Worm (Caenorhabditis elegans): ENCODE measurements around the gene F54B3.4.
A peak's percentile ranks its signal among the peaks of the same experiment; 100 is the strongest.

Gene F54B3.4

DNA sequence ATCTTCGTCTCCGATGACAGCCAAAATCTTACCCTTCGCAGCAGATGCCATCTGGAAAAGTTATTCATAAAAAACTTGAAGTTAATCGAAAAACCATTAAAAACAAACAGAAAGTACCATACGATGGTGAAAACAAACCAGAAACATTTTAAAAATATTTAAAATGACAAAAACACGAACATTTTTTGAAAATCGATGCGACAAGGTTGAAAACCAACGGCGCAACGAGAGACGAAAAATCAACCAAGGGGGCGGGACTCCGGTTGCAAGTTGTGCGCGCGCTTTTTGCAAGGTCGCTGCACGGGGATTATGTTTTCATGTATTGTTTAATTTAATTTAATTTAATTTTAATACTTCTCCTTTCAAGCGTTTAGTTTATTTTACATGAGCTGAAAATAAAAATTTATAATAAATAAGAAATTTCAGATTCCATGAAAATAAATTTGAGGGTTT is 32.7 kb upstream of the F54B3.4 start, which contains the start of gene vha-9 (continued):
- TF ChIP-seq Y5F2A.4 (GFP tag; optimal IDR thresholded peaks at IDR 0.05) = no peak
- no peak for TF ChIP-seq ceh-20 (GFP tag; IDR thresholded peaks at IDR 0.05)
- TF ChIP-seq ZK546.5 (tag; optimal IDR thresholded peaks at IDR 0.05) = no peak
- no peak for TF ChIP-seq attf-4 (tag; optimal IDR thresholded peaks at IDR 0.05)
- TF ChIP-seq dmd-8 (GFP tag; IDR thresholded peaks at IDR 0.05) = no peak
- TF ChIP-seq php-3 (GFP tag; IDR thresholded peaks at IDR 0.05) = no peak
- no peak for TF ChIP-seq skn-1 (tag; optimal IDR thresholded peaks at IDR 0.05)
- TF ChIP-seq spr-1 (tag; optimal IDR thresholded peaks at IDR 0.05) = no peak
- TF ChIP-seq rbr-2 (tag; optimal IDR thresholded peaks at IDR 0.05) = peak; percentile 51
- TF ChIP-seq T26A8.4 (GFP tag; IDR thresholded peaks at IDR 0.05) = 0 out of 2 replicates have a peak, but pooled peaks have one; percentile 26
- no peak for TF ChIP-seq nhr-6 (tag; optimal IDR thresholded peaks at IDR 0.05)
- TF ChIP-seq egl-43 (GFP tag; IDR thresholded peaks at IDR 0.05) = no peak
- peak; percentile 33 for TF ChIP-seq fkh-10 (GFP tag; optimal IDR thresholded peaks at IDR 0.05)
- no peak for TF ChIP-seq F10B5.3 (tag; optimal IDR thresholded peaks at IDR 0.05)
- no peak for TF ChIP-seq nhr-41 (GFP tag; IDR thresholded peaks at IDR 0.05)
- 0 out of 2 replicates have a peak, but pooled peaks have one; percentile 46 for TF ChIP-seq pha-4 (GFP tag; IDR thresholded peaks at IDR 0.05)
- TF ChIP-seq pha-4 (tag; optimal IDR thresholded peaks at IDR 0.05) = no peak
- no peak for TF ChIP-seq lin-15B (tag; optimal IDR thresholded peaks at IDR 0.05)
- no peak for TF ChIP-seq R02D3.7 (tag; optimal IDR thresholded peaks at IDR 0.05)
- TF ChIP-seq zag-1 (tag; optimal IDR thresholded peaks at IDR 0.05) = no peak
- TF ChIP-seq ceh-28 (tag; optimal IDR thresholded peaks at IDR 0.05) = no peak
- no peak for TF ChIP-seq lin-29 (GFP tag; IDR thresholded peaks at IDR 0.05)
- TF ChIP-seq madf-9 (GFP tag; conservative IDR thresholded peaks at IDR 0.05) = no peak
- TF ChIP-seq jun-1 (tag; optimal IDR thresholded peaks at IDR 0.05) = no peak
- TF ChIP-seq mes-2 (tag; optimal IDR thresholded peaks at IDR 0.05; ENCODE audit: poor library complexity, severe bottlenecking) = peak; percentile 89
- TF ChIP-seq zip-2 (tag; optimal IDR thresholded peaks at IDR 0.05) = no peak
- TF ChIP-seq snpc-1.2 (GFP tag; IDR thresholded peaks at IDR 0.05) = no peak
- TF ChIP-seq nhr-28 (tag; optimal IDR thresholded peaks at IDR 0.05) = peak; percentile 62
- no peak for TF ChIP-seq ztf-7 (tag; optimal IDR thresholded peaks at IDR 0.05)
- no peak for TF ChIP-seq Y75B8A.6 (GFP tag; IDR thresholded peaks at IDR 0.05)
- TF ChIP-seq Y48G9A.11 (GFP tag; IDR thresholded peaks at IDR 0.05) = no peak
- TF ChIP-seq unc-62 (GFP tag; optimal IDR thresholded peaks at IDR 0.05 in 1 of 2) = peak in 1 of 2 experiments; percentile 15
- TF ChIP-seq unc-62 (tag; optimal IDR thresholded peaks at IDR 0.05) = no peak
- peak; percentile 78 for TF ChIP-seq dpl-1 (GFP tag; optimal IDR thresholded peaks at IDR 0.05)
- TF ChIP-seq lin-38 (GFP tag; IDR thresholded peaks at IDR 0.05) = peak; percentile 65
- TF ChIP-seq mdl-1 (tag; optimal IDR thresholded peaks at IDR 0.05) = peak in 1 of 2 experiments; percentile 2
- no peak for TF ChIP-seq F44E2.7 (GFP tag; IDR thresholded peaks at IDR 0.05)
- TF ChIP-seq dve-1 (tag; optimal IDR thresholded peaks at IDR 0.05; ENCODE audit: insufficient read depth) = peak; percentile 75
- no peak for TF ChIP-seq cey-2 (tag; optimal IDR thresholded peaks at IDR 0.05; ENCODE audit: borderline replicate concordance, insufficient read depth)
- TF ChIP-seq ceh-32 (tag; optimal IDR thresholded peaks at IDR 0.05; ENCODE audit: poor library complexity) = no peak
- TF ChIP-seq D1046.2 (GFP tag; IDR thresholded peaks at IDR 0.05) = no peak
- no peak for TF ChIP-seq gei-8 (GFP tag; optimal IDR thresholded peaks at IDR 0.05)
- peak in 1 of 2 experiments; percentile 37 for TF ChIP-seq lsy-2 (tag; optimal IDR thresholded peaks at IDR 0.05)
- no peak for TF ChIP-seq mdt-29 (GFP tag; IDR thresholded peaks at IDR 0.05)
- no peak for TF ChIP-seq ctbp-1 (GFP tag; IDR thresholded peaks at IDR 0.05)
- no peak for TF ChIP-seq duxl-1 (tag; optimal IDR thresholded peaks at IDR 0.05; ENCODE audit: poor library complexity)
- no peak for TF ChIP-seq tag-97 (GFP tag; IDR thresholded peaks at IDR 0.05)
- TF ChIP-seq hlh-30 (tag; optimal IDR thresholded peaks at IDR 0.05; ENCODE audit: insufficient read depth) = peak; percentile 64
- TF ChIP-seq nhr-10 (tag; optimal IDR thresholded peaks at IDR 0.05) = no peak
- no peak for TF ChIP-seq fos-1 (tag; optimal IDR thresholded peaks at IDR 0.05)
- TF ChIP-seq mxl-3 (GFP tag; optimal IDR thresholded peaks at IDR 0.05) = no peak
- no peak for TF ChIP-seq sdz-12 (GFP tag; optimal IDR thresholded peaks at IDR 0.05)
